Fruit fly (Drosophila melanogaster): ENCODE results near the gene trc.

The trc gene

dm6 chr3L:19815472-19816150 lies 18.5 kb downstream of the trc start, which contains the start of gene cyc:
cyc (minus strand) TSS chr3L:19815938.
- peak; percentile 44 for TF ChIP-seq CG7101 (tag; optimal IDR thresholded peaks at IDR 0.05)
- peak; percentile 54 for TF ChIP-seq CG11617 (GFP tag; optimal IDR thresholded peaks at IDR 0.05)
- peak; percentile 75 for TF ChIP-seq cic (GFP tag; optimal IDR thresholded peaks at IDR 0.05)
- TF ChIP-seq CG33017 (tag; optimal IDR thresholded peaks at IDR 0.05) = peak; percentile 57
- TF ChIP-seq CG14711 (tag; optimal IDR thresholded peaks at IDR 0.05) = no peak
- no peak for TF ChIP-seq cnc (optimal IDR thresholded peaks at IDR 0.05)
- peak; percentile 60 for TF ChIP-seq Mnt (GFP tag; optimal IDR thresholded peaks at IDR 0.05)
- no peak for TF ChIP-seq Hr96 (GFP tag; optimal IDR thresholded peaks at IDR 0.05)
- TF ChIP-seq tj (GFP tag; optimal IDR thresholded peaks at IDR 0.05) = peak; percentile 55
- TF ChIP-seq CG5204 (GFP tag; optimal IDR thresholded peaks at IDR 0.05) = no peak
- TF ChIP-seq bab1 (GFP tag; optimal IDR thresholded peaks at IDR 0.05) = peak; percentile 53
- peak; percentile 71 for TF ChIP-seq ovo (GFP tag; optimal IDR thresholded peaks at IDR 0.05)
- TF ChIP-seq kay (GFP tag; ENCODE audit: borderline replicate concordance) = no peak
- peak; percentile 27 for TF ChIP-seq pad (GFP tag; optimal IDR thresholded peaks at IDR 0.05)
- no peak for TF ChIP-seq toe (GFP tag; optimal IDR thresholded peaks at IDR 0.05)
- TF ChIP-seq CG7045 (GFP tag; optimal IDR thresholded peaks at IDR 0.05) = peak; percentile 10
- TF ChIP-seq Crg-1 (GFP tag; optimal IDR thresholded peaks at IDR 0.05) = no peak
- TF ChIP-seq CG1620 (GFP tag; optimal IDR thresholded peaks at IDR 0.05) = no peak
- peak; percentile 74 for TF ChIP-seq CG12768 (GFP tag; optimal IDR thresholded peaks at IDR 0.05)
- TF ChIP-seq Clk (GFP tag; optimal IDR thresholded peaks at IDR 0.05) = no peak

- TF ChIP-seq CG7101 (tag; optimal IDR thresholded peaks at IDR 0.05) = no peak
- no peak for TF ChIP-seq cic (GFP tag; optimal IDR thresholded peaks at IDR 0.05)
- no peak for TF ChIP-seq Crg-1 (GFP tag; optimal IDR thresholded peaks at IDR 0.05)
- TF ChIP-seq CG12768 (GFP tag; optimal IDR thresholded peaks at IDR 0.05) = peak; percentile 3
- no peak for TF ChIP-seq CG33017 (tag; optimal IDR thresholded peaks at IDR 0.05)
- TF ChIP-seq tj (GFP tag; optimal IDR thresholded peaks at IDR 0.05) = peak; percentile 48
- no peak for TF ChIP-seq CG7045 (GFP tag; optimal IDR thresholded peaks at IDR 0.05)
- no peak for TF ChIP-seq CG14711 (tag; optimal IDR thresholded peaks at IDR 0.05)
- TF ChIP-seq Hr96 (GFP tag; optimal IDR thresholded peaks at IDR 0.05) = no peak
- TF ChIP-seq CG5204 (GFP tag; optimal IDR thresholded peaks at IDR 0.05) = no peak
- TF ChIP-seq bab1 (GFP tag; optimal IDR thresholded peaks at IDR 0.05) = peak; percentile 37
- TF ChIP-seq cnc (optimal IDR thresholded peaks at IDR 0.05) = no peak
- no peak for TF ChIP-seq CG11617 (GFP tag; optimal IDR thresholded peaks at IDR 0.05)
- TF ChIP-seq kay (GFP tag; ENCODE audit: borderline replicate concordance) = no peak
- peak; percentile 6 for TF ChIP-seq Mnt (GFP tag; optimal IDR thresholded peaks at IDR 0.05)
- TF ChIP-seq pad (GFP tag; optimal IDR thresholded peaks at IDR 0.05) = no peak
- no peak for TF ChIP-seq ovo (GFP tag; optimal IDR thresholded peaks at IDR 0.05)
- no peak for TF ChIP-seq Clk (GFP tag; optimal IDR thresholded peaks at IDR 0.05)
- TF ChIP-seq CG1620 (GFP tag; optimal IDR thresholded peaks at IDR 0.05) = no peak
- TF ChIP-seq toe (GFP tag; optimal IDR thresholded peaks at IDR 0.05) = no peak
Measured at dm6 chr3L:19813075-19813903, 20.8 kb downstream of the trc start, which contains the start of gene Cyp305a1. Cyp305a1 (minus strand) TSS chr3L:19813339.

dm6 chr3L:19812491-19812890 lies 21.6 kb downstream of the trc start:
- no peak for TF ChIP-seq CG7101 (tag; optimal IDR thresholded peaks at IDR 0.05)
- no peak for TF ChIP-seq bab1 (GFP tag; optimal IDR thresholded peaks at IDR 0.05)
- no peak for TF ChIP-seq CG14711 (tag; optimal IDR thresholded peaks at IDR 0.05)
- TF ChIP-seq Clk (GFP tag; optimal IDR thresholded peaks at IDR 0.05) = no peak
- no peak for TF ChIP-seq pad (GFP tag; optimal IDR thresholded peaks at IDR 0.05)
- TF ChIP-seq toe (GFP tag; optimal IDR thresholded peaks at IDR 0.05) = no peak
- TF ChIP-seq CG5204 (GFP tag; optimal IDR thresholded peaks at IDR 0.05) = no peak
- TF ChIP-seq CG12768 (GFP tag; optimal IDR thresholded peaks at IDR 0.05) = no peak
- TF ChIP-seq kay (GFP tag; ENCODE audit: borderline replicate concordance) = no peak
- TF ChIP-seq Hr96 (GFP tag; optimal IDR thresholded peaks at IDR 0.05) = no peak
- TF ChIP-seq CG1620 (GFP tag; optimal IDR thresholded peaks at IDR 0.05) = no peak
- no peak for TF ChIP-seq Mnt (GFP tag; optimal IDR thresholded peaks at IDR 0.05)
- no peak for TF ChIP-seq ovo (GFP tag; optimal IDR thresholded peaks at IDR 0.05)
- no peak for TF ChIP-seq Crg-1 (GFP tag; optimal IDR thresholded peaks at IDR 0.05)
- TF ChIP-seq tj (GFP tag; optimal IDR thresholded peaks at IDR 0.05) = no peak
- no peak for TF ChIP-seq cnc (optimal IDR thresholded peaks at IDR 0.05)
- no peak for TF ChIP-seq CG7045 (GFP tag; optimal IDR thresholded peaks at IDR 0.05)
- no peak for TF ChIP-seq CG11617 (GFP tag; optimal IDR thresholded peaks at IDR 0.05)
- no peak for TF ChIP-seq cic (GFP tag; optimal IDR thresholded peaks at IDR 0.05)

- TF ChIP-seq cnc (optimal IDR thresholded peaks at IDR 0.05) (no peak), CG7045 (GFP tag; optimal IDR thresholded peaks at IDR 0.05) (no peak), CG14711 (tag; optimal IDR thresholded peaks at IDR 0.05) (no peak), CG7101 (tag; optimal IDR thresholded peaks at IDR 0.05) (no peak)
Measured at dm6 chr3L:19807521-19807920, 26.6 kb downstream of the trc start.

dm6 chr3L:19807103-19807502 lies 27.0 kb downstream of the trc start, which contains the start of the genes CG14104 and Kap-alpha1:
CG14104 (minus strand) TSS chr3L:19807199.
Kap-alpha1 (plus strand) TSS chr3L:19807232.
- peak; percentile 76 for TF ChIP-seq Mnt (GFP tag; optimal IDR thresholded peaks at IDR 0.05)
- TF ChIP-seq CG7045 (GFP tag; optimal IDR thresholded peaks at IDR 0.05) = no peak
- TF ChIP-seq Crg-1 (GFP tag; optimal IDR thresholded peaks at IDR 0.05) = peak; percentile 26
- TF ChIP-seq CG7101 (tag; optimal IDR thresholded peaks at IDR 0.05) = no peak
- no peak for TF ChIP-seq CG14711 (tag; optimal IDR thresholded peaks at IDR 0.05)
- TF ChIP-seq Hr96 (GFP tag; optimal IDR thresholded peaks at IDR 0.05) = no peak
- TF ChIP-seq pad (GFP tag; optimal IDR thresholded peaks at IDR 0.05) = no peak
- peak; percentile 8 for TF ChIP-seq cic (GFP tag; optimal IDR thresholded peaks at IDR 0.05)
- TF ChIP-seq CG33017 (tag; optimal IDR thresholded peaks at IDR 0.05) = no peak
- TF ChIP-seq CG11617 (GFP tag; optimal IDR thresholded peaks at IDR 0.05) = peak; percentile 7
- no peak for TF ChIP-seq CG5204 (GFP tag; optimal IDR thresholded peaks at IDR 0.05)
- TF ChIP-seq cnc (optimal IDR thresholded peaks at IDR 0.05) = no peak
- TF ChIP-seq bab1 (GFP tag; optimal IDR thresholded peaks at IDR 0.05) = peak; percentile 9
- no peak for TF ChIP-seq Clk (GFP tag; optimal IDR thresholded peaks at IDR 0.05)
- TF ChIP-seq CG1620 (GFP tag; optimal IDR thresholded peaks at IDR 0.05) = no peak
- peak; percentile 42 for TF ChIP-seq tj (GFP tag; optimal IDR thresholded peaks at IDR 0.05)
- no peak for TF ChIP-seq CG12768 (GFP tag; optimal IDR thresholded peaks at IDR 0.05)
- TF ChIP-seq toe (GFP tag; optimal IDR thresholded peaks at IDR 0.05) = no peak
- TF ChIP-seq kay (GFP tag; ENCODE audit: borderline replicate concordance) = no peak
- TF ChIP-seq ovo (GFP tag; optimal IDR thresholded peaks at IDR 0.05) = no peak

Data from whole organism, adult.